Fruit fly (Drosophila melanogaster): ENCODE results near the gene Sgt.

DNA sequence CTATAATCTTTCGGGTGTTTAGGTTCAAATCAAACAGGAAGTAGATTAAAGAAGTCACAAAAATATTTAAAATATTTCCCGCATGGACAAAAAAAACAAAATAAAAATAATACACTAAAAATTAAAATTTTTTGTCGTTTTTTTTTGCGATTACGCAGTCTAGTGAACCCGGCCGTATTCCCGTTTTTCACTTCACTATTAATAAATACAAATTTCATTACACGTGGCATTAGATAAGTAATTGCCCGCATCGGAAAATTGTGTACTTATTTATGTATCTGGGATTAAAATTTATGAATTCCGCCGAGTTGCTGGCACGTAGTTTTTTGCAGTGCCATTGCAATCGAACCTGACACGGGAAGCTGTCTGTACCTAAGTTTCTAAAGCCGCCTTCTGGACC, 44.2 kb upstream of the Sgt start:
- TF ChIP-seq usp (GFP tag; optimal IDR thresholded peaks at IDR 0.05): no peak
- TF ChIP-seq CG8478 (optimal IDR thresholded peaks at IDR 0.05): no peak
- TF ChIP-seq pan (optimal IDR thresholded peaks at IDR 0.05): no peak

All from whole organism.